Fruit fly (Drosophila melanogaster) whole organism, embryonic: ENCODE data around the gene Oseg1.

Experiments used
- Bgb ChIP-seq: fragments of 200-800 bp; sonication (Bioruptor generic); IDR thresholded peaks from 2 replicates; pipeline ENCODE4 v1.3.6; 2022; ENCODE audit warnings: missing biosample characterization, missing genetic modification characterization; ENCODE audit not compliant: partially characterized antibody
- CG10431 ChIP-seq: fragments of 200-800 bp; sonication (Bioruptor generic); optimal IDR thresholded peaks from 3 replicates; lab custom pipeline; 2018; ENCODE audit warnings: missing biosample characterization, mild to moderate bottlenecking, missing genetic modification characterization
- CG12391 ChIP-seq: fragments of 200-800 bp; sonication (Bioruptor generic); optimal IDR thresholded peaks from 3 replicates; lab custom pipeline; 2018; ENCODE audit warnings: missing biosample characterization, mild to moderate bottlenecking, missing genetic modification characterization, moderate library complexity
- CG12744 ChIP-seq: fragments of 200-800 bp; sonication (Bioruptor generic); optimal IDR thresholded peaks from 2 replicates; lab custom pipeline; 2016; ENCODE audit warnings: missing biosample characterization, missing genetic modification characterization
- CG14441 ChIP-seq: fragments of 200-800 bp; sonication (Bioruptor generic); IDR thresholded peaks from 2 replicates; pipeline ENCODE4 v1.3.6; 2022; ENCODE audit warnings: missing biosample characterization, missing genetic modification characterization
- CG14965 ChIP-seq: fragments of 200-800 bp; sonication (Bioruptor generic); optimal IDR thresholded peaks from 2 replicates; lab custom pipeline; 2016; ENCODE audit warnings: missing biosample characterization, missing genetic modification characterization, borderline replicate concordance
- CG16815 ChIP-seq: fragments of 200-800 bp; sonication (Bioruptor generic); optimal IDR thresholded peaks from 3 replicates; lab custom pipeline; 2017; ENCODE audit warnings: missing biosample characterization, mild to moderate bottlenecking, missing genetic modification characterization
- CG17328 ChIP-seq: fragments of 200-800 bp; sonication (Bioruptor generic); IDR thresholded peaks from 2 replicates; pipeline ENCODE4 v1.3.6; 2022; ENCODE audit warnings: missing biosample characterization, missing genetic modification characterization
- CG18476 ChIP-seq: fragments of 200-800 bp; sonication (Bioruptor generic); optimal IDR thresholded peaks from 2 replicates; lab custom pipeline; 2016; ENCODE audit warnings: missing biosample characterization, mild to moderate bottlenecking, missing genetic modification characterization
- CG2116 ChIP-seq: fragments of 200-800 bp; sonication (Bioruptor generic); optimal IDR thresholded peaks from 3 replicates; lab custom pipeline; 2018; ENCODE audit warnings: missing biosample characterization, mild to moderate bottlenecking, missing genetic modification characterization
- CG32772 ChIP-seq: fragments of 200-800 bp; sonication (Bioruptor generic); IDR thresholded peaks from 2 replicates; pipeline ENCODE4 v1.3.6; 2022; ENCODE audit warnings: missing biosample characterization, missing genetic modification characterization
- CG4282 ChIP-seq: fragments of 200-800 bp; sonication (Bioruptor generic); optimal IDR thresholded peaks from 2 replicates; lab custom pipeline; 2016; ENCODE audit warnings: missing biosample characterization, missing genetic modification characterization
- CG6254 ChIP-seq: fragments of 200-800 bp; sonication (Bioruptor generic); optimal IDR thresholded peaks from 3 replicates; lab custom pipeline; 2017; ENCODE audit warnings: mild to moderate bottlenecking, missing biosample characterization, missing genetic modification reagents, missing genetic modification characterization
- CG6272 ChIP-seq: fragments of 200-800 bp; sonication (Bioruptor generic); IDR thresholded peaks from 2 replicates; pipeline ENCODE4 v1.3.6; 2022; ENCODE audit warnings: missing biosample characterization, missing genetic modification characterization
- CG6765 ChIP-seq: fragments of 200-800 bp; sonication (Bioruptor generic); optimal IDR thresholded peaks from 3 replicates; lab custom pipeline; 2017; ENCODE audit warnings: missing biosample characterization, mild to moderate bottlenecking, missing genetic modification characterization
- CG7357 ChIP-seq: fragments of 200-800 bp; sonication (Bioruptor generic); IDR thresholded peaks from 3 replicates; pipeline ENCODE4 v1.3.6; 2022; ENCODE audit warnings: missing biosample characterization, missing genetic modification characterization
- CG8290 ChIP-seq, 3 experiments: fragments of 200-800 bp; sonication (Bioruptor generic); optimal IDR thresholded peaks; 2 replicates each; lab custom pipeline; 2016 to 2019; ENCODE audit warnings: missing biosample characterization in 3 of 3, missing genetic modification characterization in 3 of 3, mild to moderate bottlenecking in 2 of 3, moderate library complexity in 1 of 3
- CG8924 ChIP-seq: fragments of 200-800 bp; optimal IDR thresholded peaks from 3 replicates; lab custom pipeline; 2019; ENCODE audit warnings: missing biosample characterization, mild to moderate bottlenecking, missing genetic modification characterization, moderate library complexity
- D19B ChIP-seq: fragments of 200-800 bp; sonication (Bioruptor generic); optimal IDR thresholded peaks from 2 replicates; lab custom pipeline; 2017; ENCODE audit warnings: missing biosample characterization, mild to moderate bottlenecking, missing genetic modification characterization
- Dp ChIP-seq: fragments of 200-800 bp; sonication (Bioruptor generic); optimal IDR thresholded peaks from 2 replicates; lab custom pipeline; 2018; ENCODE audit warnings: missing biosample characterization, mild to moderate bottlenecking, missing genetic modification characterization, moderate library complexity
- Ets65A ChIP-seq: fragments of 200-800 bp; sonication (Bioruptor generic); peaks from one replicate; lab custom pipeline; 2016; ENCODE audit warnings: missing biosample characterization, missing genetic modification characterization
- Lim3 ChIP-seq: fragments of 200-800 bp; sonication (Bioruptor generic); IDR thresholded peaks from 2 replicates; pipeline ENCODE4 v1.3.6; 2022; ENCODE audit warnings: missing biosample characterization, missing genetic modification characterization
- Med ChIP-seq: fragments of 200-800 bp; sonication (Bioruptor generic); peaks from one replicate; lab custom pipeline; 2016; ENCODE audit warnings: missing biosample characterization, missing genetic modification characterization, mild to moderate bottlenecking, inconsistent platforms, moderate library complexity
- NC2β ChIP-seq: fragments of 200-800 bp; sonication (Bioruptor generic); optimal IDR thresholded peaks from 2 replicates; lab custom pipeline; 2016; ENCODE audit warnings: missing biosample characterization, missing genetic modification characterization
- Pdp1 ChIP-seq, 2 experiments: fragments of 200-800 bp; sonication (Bioruptor generic); optimal IDR thresholded peaks; 3 replicates each; lab custom pipeline; 2016; ENCODE audit warnings: missing biosample characterization in 2 of 2, missing genetic modification characterization in 2 of 2, mild to moderate bottlenecking in 1 of 2, moderate library complexity in 1 of 2
- Scr ChIP-seq: fragments of 200-800 bp; sonication (Bioruptor generic); IDR thresholded peaks from 2 replicates; pipeline ENCODE4 v1.3.6; 2022; ENCODE audit warnings: missing biosample characterization, missing genetic modification characterization; ENCODE audit not compliant: partially characterized antibody
- Side ChIP-seq: fragments of 200-800 bp; sonication (Bioruptor generic); optimal IDR thresholded peaks from 2 replicates; lab custom pipeline; 2016; ENCODE audit warnings: missing biosample characterization, missing genetic modification characterization
- Vsx1 ChIP-seq: fragments of 200-800 bp; sonication (Bioruptor generic); optimal IDR thresholded peaks from 2 replicates; lab custom pipeline; 2017; ENCODE audit warnings: missing biosample characterization, mild to moderate bottlenecking, missing genetic modification characterization, missing genetic modification reagents
- aop ChIP-seq: fragments of 200-800 bp; sonication (Bioruptor generic); IDR thresholded peaks from 2 replicates; pipeline ENCODE4 v1.3.6; 2022; ENCODE audit warnings: missing biosample characterization, missing genetic modification characterization
- ato ChIP-seq: fragments of 200-800 bp; sonication (Bioruptor generic); IDR thresholded peaks from 2 replicates; pipeline ENCODE4 v1.3.6; 2022; ENCODE audit warnings: missing biosample characterization, missing genetic modification characterization; ENCODE audit not compliant: partially characterized antibody
- az2 ChIP-seq: fragments of 200-800 bp; sonication (Bioruptor generic); optimal IDR thresholded peaks from 3 replicates; lab custom pipeline; 2016; ENCODE audit warnings: missing biosample characterization, missing genetic modification characterization
- bab2 ChIP-seq: fragments of 200-800 bp; sonication (Bioruptor generic); optimal IDR thresholded peaks from 2 replicates; lab custom pipeline; 2016; ENCODE audit warnings: missing biosample characterization, missing genetic modification characterization
- cas ChIP-seq: fragments of 200-800 bp; sonication (Bioruptor generic); IDR thresholded peaks from 2 replicates; pipeline ENCODE4 v1.3.6; 2022; ENCODE audit warnings: missing biosample characterization, missing genetic modification characterization
- chm ChIP-seq: fragments of 200-800 bp; sonication (Bioruptor generic); IDR thresholded peaks from 2 replicates; pipeline ENCODE4 v1.3.6; 2022; ENCODE audit warnings: missing biosample characterization, missing genetic modification characterization
- cwo ChIP-seq: fragments of 200-800 bp; sonication (Bioruptor generic); optimal IDR thresholded peaks from 3 replicates; lab custom pipeline; 2017; ENCODE audit warnings: missing biosample characterization, missing genetic modification characterization, mild to moderate bottlenecking, moderate library complexity, missing genetic modification reagents
- dysf ChIP-seq: fragments of 200-800 bp; sonication (Bioruptor generic); IDR thresholded peaks from 3 replicates; pipeline ENCODE4 v1.3.6; 2022; ENCODE audit warnings: missing biosample characterization, missing genetic modification characterization
- en ChIP-seq: fragments of 200-800 bp; sonication (Bioruptor generic); optimal IDR thresholded peaks from 2 replicates; lab custom pipeline; 2016; ENCODE audit warnings: missing biosample characterization, missing genetic modification characterization
- gce ChIP-seq: fragments of 200-800 bp; sonication (Bioruptor generic); IDR thresholded peaks from 3 replicates; pipeline ENCODE4 v1.3.6; 2022; ENCODE audit warnings: missing biosample characterization, missing genetic modification characterization
- jigr1 ChIP-seq: fragments of 200-800 bp; sonication (Bioruptor generic); IDR thresholded peaks from 3 replicates; pipeline ENCODE4 v1.3.6; 2022; ENCODE audit warnings: missing biosample characterization, missing genetic modification characterization
- lbe ChIP-seq: fragments of 200-800 bp; sonication (Bioruptor generic); optimal IDR thresholded peaks from 2 replicates; lab custom pipeline; 2016; ENCODE audit warnings: missing biosample characterization, mild to moderate bottlenecking, missing genetic modification characterization
- lov ChIP-seq, 2 experiments: fragments of 200-800 bp in 1 of 2; fragments of >200 bp in 1 of 2; sonication (Bioruptor generic) in 1 of 2; IDR thresholded peaks in 1 of 2; optimal IDR thresholded peaks in 1 of 2; 2 replicates in 1 of 2; 3 replicates in 1 of 2; pipeline versions ENCODE4 v1.3.6 to Lab custom; 2017 to 2022; ENCODE audit warnings: missing biosample characterization in 1 of 2, missing genetic modification characterization in 1 of 2
- nerfin-2 ChIP-seq: fragments of 200-800 bp; sonication (Bioruptor generic); IDR thresholded peaks from 2 replicates; pipeline ENCODE4 v1.3.6; 2022; ENCODE audit warnings: missing biosample characterization, missing genetic modification characterization; ENCODE audit not compliant: partially characterized antibody
- pan ChIP-seq, 4 experiments: fragments of >200 bp in 3 of 4; fragments of 200-800 bp in 1 of 4; sonication (Bioruptor generic) in 1 of 4; optimal IDR thresholded peaks in 3 of 4; IDR thresholded peaks in 1 of 4; 2 replicates each; pipeline versions ENCODE4 v1.3.6 to Lab custom; 2017 to 2022; ENCODE audit warnings: missing biosample characterization in 2 of 4, missing genetic modification characterization in 2 of 4, mixed read lengths in 1 of 4
- tin ChIP-seq: fragments of 200-800 bp; sonication (Bioruptor generic); optimal IDR thresholded peaks from 3 replicates; lab custom pipeline; 2016; ENCODE audit warnings: missing biosample characterization, missing genetic modification characterization
- unc-4 ChIP-seq: fragments of 200-800 bp; sonication (Bioruptor generic); IDR thresholded peaks from 2 replicates; pipeline ENCODE4 v1.3.6; 2022; ENCODE audit warnings: missing biosample characterization, missing genetic modification characterization; ENCODE audit not compliant: partially characterized antibody

Oseg1 gene

DNA sequence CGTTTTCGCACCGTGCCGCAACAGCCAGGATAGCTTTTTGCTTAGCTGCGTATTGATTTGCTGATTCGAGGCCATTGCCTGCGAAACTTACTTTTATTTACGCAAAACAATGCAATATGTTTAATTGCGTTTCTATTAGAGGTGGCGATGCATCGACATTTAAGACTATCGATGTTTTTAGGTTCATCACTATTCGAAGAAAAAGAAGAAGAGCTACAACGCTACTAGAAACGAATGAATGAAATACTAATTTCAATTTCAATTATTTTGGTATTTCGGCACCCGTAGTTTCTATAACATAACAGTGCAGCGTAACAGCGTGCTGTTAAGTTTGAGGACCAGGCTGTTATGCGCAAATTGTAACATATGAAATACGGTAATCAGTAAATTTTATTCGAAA is 7.5 kb downstream of the Oseg1 start, which contains the start of the genes Tpt, mkg-p and CG13667 (continued):
- peak; percentile 87 for TF ChIP-seq unc-4 (GFP tag; lab: Robert Waterston, UW)
- TF ChIP-seq CG18476 (GFP tag; lab: Kevin White, UChicago) = no peak

DNA sequence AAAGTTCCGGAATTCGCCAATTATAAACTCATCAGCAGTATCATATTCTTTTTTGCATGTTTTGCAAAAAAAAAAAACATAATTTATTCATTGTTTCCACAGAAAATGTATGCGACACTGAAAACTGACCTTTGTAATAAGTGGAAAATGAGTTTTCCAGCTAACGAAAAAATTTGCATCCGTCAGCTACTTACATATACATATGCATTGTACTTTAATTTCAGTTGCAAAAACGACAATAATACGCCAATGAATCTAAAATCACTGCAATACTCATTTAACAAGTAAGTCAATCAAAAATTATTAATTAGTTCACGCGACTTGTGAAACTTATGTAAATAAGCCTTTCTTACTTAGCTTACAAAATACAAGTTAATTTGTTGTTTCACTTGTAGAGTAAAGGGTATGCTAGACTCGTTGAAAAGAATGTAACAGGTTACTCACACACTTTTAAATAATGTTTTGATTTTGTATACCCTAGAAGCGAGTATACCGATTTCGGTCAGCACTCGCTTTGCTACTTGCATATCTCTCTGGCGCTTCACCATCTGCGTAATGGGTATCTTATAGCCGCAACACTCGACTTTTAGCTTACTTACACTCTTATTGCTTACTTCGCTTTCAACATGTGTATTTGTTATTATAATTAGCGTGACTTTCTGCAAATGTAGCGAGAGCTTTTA is 13.7 kb downstream of the Oseg1 start:
- TF ChIP-seq aop (GFP tag; lab: Robert Waterston, UW) (no peak), Scr (GFP tag; lab: Robert Waterston, UW) (no peak), Dp (no peak), CG12744 (GFP tag; lab: Kevin White, UChicago) (no peak), pan (optimal IDR thresholded peaks at IDR 0.05; lab: Kevin White, UChicago) (no peak), pan (GFP tag; optimal IDR thresholded peaks at IDR 0.05 in 1 of 2, IDR thresholded peaks at IDR 0.05 in 1 of 2) (peak in 1 of 2 experiments; percentile 15), lbe (GFP tag; lab: Kevin White, UChicago) (peak; percentile 68), CG16815 (GFP tag; lab: Kevin White, UChicago) (peak; percentile 49), Pdp1 (GFP tag; optimal IDR thresholded peaks at IDR 0.05; lab: Kevin White, UChicago) (peak; percentile 29 to 41), CG8924 (tag; lab: Kevin White, UChicago) (peak; percentile 23), az2 (GFP tag; lab: Kevin White, UChicago) (peak; percentile 33), CG6765 (no peak), CG2116 (GFP tag; lab: Kevin White, UChicago) (no peak), nerfin-2 (GFP tag; lab: Robert Waterston, UW) (no peak), CG4282 (GFP tag; lab: Kevin White, UChicago) (no peak), dysf (GFP tag; lab: Robert Waterston, UW) (0 out of 3 replicates have a peak, but pooled peaks have one; percentile 6), jigr1 (0 out of 3 replicates have a peak, but pooled peaks have one; percentile 6), CG32772 (GFP tag; lab: Robert Waterston, UW) (peak; percentile 50), D19B (GFP tag; lab: Kevin White, UChicago) (no peak), lov (optimal IDR thresholded peaks at IDR 0.05; lab: Kevin White, UChicago) (no peak), lov (GFP tag; IDR thresholded peaks at IDR 0.05; lab: Robert Waterston, UW) (no peak), en (GFP tag; lab: Kevin White, UChicago) (peak; percentile 13), Lim3 (GFP tag; lab: Robert Waterston, UW) (no peak), cas (no peak), CG12391 (peak; percentile 16), CG8290 (GFP tag; optimal IDR thresholded peaks at IDR 0.05; lab: Kevin White, UChicago) (no peak), CG8290 (tag; optimal IDR thresholded peaks at IDR 0.05; lab: Kevin White, UChicago) (no peak), CG7357 (GFP tag; lab: Robert Waterston, UW) (no peak), CG14441 (peak; percentile 68), gce (peak; percentile 9; the same call in 1 of the 3 replicates), CG6272 (peak; percentile 31; the same call in 1 of the 2 replicates), chm (GFP tag; lab: Robert Waterston, UW) (no peak), CG6254 (GFP tag; lab: Kevin White, UChicago) (no peak), Med (GFP tag; lab: Kevin White, UChicago) (peak; percentile 86), Vsx1 (GFP tag; lab: Kevin White, UChicago) (no peak), Side (GFP tag; lab: Kevin White, UChicago) (no peak), bab2 (GFP tag; lab: Kevin White, UChicago) (peak; percentile 12), NC2β (GFP tag; lab: Kevin White, UChicago) (peak; percentile 23), tin (GFP tag; lab: Kevin White, UChicago) (peak; percentile 14), Ets65A (GFP tag; lab: Kevin White, UChicago) (no peak), CG14965 (GFP tag; lab: Kevin White, UChicago) (no peak), CG10431 (GFP tag; lab: Kevin White, UChicago) (no peak), CG17328 (GFP tag; lab: Robert Waterston, UW) (0 out of 2 replicates have a peak, but pooled peaks have one; percentile 16), Bgb (GFP tag; lab: Robert Waterston, UW) (no peak), ato (GFP tag; lab: Robert Waterston, UW) (no peak), cwo (no peak)
